Fruit fly (Drosophila melanogaster): ENCODE results near the gene CG9471.

Gene CG9471

dm6 chr3R:9745442-9745841 lies 25.9 kb downstream of the CG9471 start:
- TF ChIP-seq noc (tag; optimal IDR thresholded peaks at IDR 0.05) = no peak

- TF ChIP-seq noc (tag; optimal IDR thresholded peaks at IDR 0.05) = no peak
Observed at dm6 chr3R:9743995-9744394, 27.3 kb downstream of the CG9471 start.

- TF ChIP-seq noc (tag; optimal IDR thresholded peaks at IDR 0.05) = no peak
Observed at dm6 chr3R:9743217-9743616, 28.1 kb downstream of the CG9471 start, which contains the start of gene CG31415. Gene CG31415 (plus strand): TSS chr3R:9743517.

- no peak for TF ChIP-seq noc (tag; optimal IDR thresholded peaks at IDR 0.05)
Observed at dm6 chr3R:9740713-9741112, 30.6 kb downstream of the CG9471 start, which contains the start of gene Pnn. Gene Pnn (plus strand): TSS chr3R:9740899.

- TF ChIP-seq noc (tag; optimal IDR thresholded peaks at IDR 0.05) = no peak
Observed at dm6 chr3R:9739793-9740192, 31.5 kb downstream of the CG9471 start, which contains the start of gene side-VII. Gene side-VII (minus strand): TSS chr3R:9739979.

dm6 chr3R:9735151-9735550 lies 36.2 kb downstream of the CG9471 start:
- TF ChIP-seq noc (tag; optimal IDR thresholded peaks at IDR 0.05) = no peak

- TF ChIP-seq noc (tag; optimal IDR thresholded peaks at IDR 0.05) = no peak
Observed at dm6 chr3R:9733150-9733549, 38.2 kb downstream of the CG9471 start, which contains the start of gene alphaTub85E. Gene alphaTub85E (minus strand): TSS chr3R:9733250.

dm6 chr3R:9730784-9731183 lies 40.6 kb downstream of the CG9471 start, which contains the start of gene FoxP:
Gene FoxP (minus strand): TSS chr3R:9730872.
- no peak for TF ChIP-seq noc (tag; optimal IDR thresholded peaks at IDR 0.05)

dm6 chr3R:9725121-9725956 lies 46.0 kb downstream of the CG9471 start, which contains the start of gene hyd:
Gene hyd (minus strand): TSS chr3R:9725615.
- TF ChIP-seq noc (tag; optimal IDR thresholded peaks at IDR 0.05) = no peak
